Fruit fly (Drosophila melanogaster) whole organism, embryonic: ENCODE measurements around the gene CG31075.

Experiments used
- Abd-B ChIP-seq: fragments of 200-800 bp; sonication (Bioruptor generic); optimal IDR thresholded peaks from 2 replicates; lab custom pipeline; 2018; ENCODE audit warnings: missing biosample characterization, mild to moderate bottlenecking, missing genetic modification characterization, moderate library complexity
- BEAF-32 ChIP-seq: fragments of 200-800 bp; sonication (Bioruptor generic); optimal IDR thresholded peaks from 3 replicates; lab custom pipeline; 2017; ENCODE audit warnings: missing biosample characterization, missing genetic modification characterization, mild to moderate bottlenecking, moderate library complexity, missing genetic modification reagents
- Blimp-1 ChIP-seq: fragments of 200-800 bp; sonication (Bioruptor generic); optimal IDR thresholded peaks from 3 replicates; lab custom pipeline; 2018; ENCODE audit warnings: missing biosample characterization, missing genetic modification characterization, mild to moderate bottlenecking, moderate library complexity, missing genetic modification reagents
- CG10274 ChIP-seq: fragments of 200-800 bp; sonication (Bioruptor generic); optimal IDR thresholded peaks from 3 replicates; lab custom pipeline; 2017; ENCODE audit warnings: missing biosample characterization, mild to moderate bottlenecking, missing genetic modification characterization
- CG12155 ChIP-seq: fragments of 200-800 bp; sonication (Bioruptor generic); optimal IDR thresholded peaks from 3 replicates; lab custom pipeline; 2016; ENCODE audit warnings: missing biosample characterization, missing genetic modification characterization
- CG12659 ChIP-seq: fragments of 200-800 bp; sonication (Bioruptor generic); optimal IDR thresholded peaks from 3 replicates; lab custom pipeline; 2017; ENCODE audit warnings: mild to moderate bottlenecking, missing biosample characterization, missing genetic modification reagents, missing genetic modification characterization
- CG12744 ChIP-seq: fragments of 200-800 bp; sonication (Bioruptor generic); optimal IDR thresholded peaks from 2 replicates; lab custom pipeline; 2016; ENCODE audit warnings: missing biosample characterization, missing genetic modification characterization
- CG14014 ChIP-seq: fragments of 200-800 bp; sonication (Bioruptor generic); IDR thresholded peaks from 2 replicates; pipeline ENCODE4 v1.3.6; 2022; ENCODE audit warnings: missing biosample characterization, missing genetic modification characterization
- CG14710 ChIP-seq: fragments of 200-800 bp; sonication (Bioruptor generic); optimal IDR thresholded peaks from 3 replicates; lab custom pipeline; 2019; ENCODE audit warnings: missing biosample characterization, mild to moderate bottlenecking, missing genetic modification characterization, moderate library complexity
- CG1602 ChIP-seq: fragments of 200-800 bp; sonication (Bioruptor generic); optimal IDR thresholded peaks from 3 replicates; lab custom pipeline; 2016; ENCODE audit warnings: missing biosample characterization, missing genetic modification characterization
- CG17568 ChIP-seq: fragments of 200-800 bp; sonication (Bioruptor generic); optimal IDR thresholded peaks from 2 replicates; lab custom pipeline; 2018; ENCODE audit warnings: missing biosample characterization, mild to moderate bottlenecking, missing genetic modification characterization, moderate library complexity
- CG2116 ChIP-seq: fragments of 200-800 bp; sonication (Bioruptor generic); optimal IDR thresholded peaks from 3 replicates; lab custom pipeline; 2018; ENCODE audit warnings: missing biosample characterization, mild to moderate bottlenecking, missing genetic modification characterization
- CG31365 ChIP-seq: fragments of 200-800 bp; sonication (Bioruptor generic); optimal IDR thresholded peaks from 2 replicates; lab custom pipeline; 2018; ENCODE audit warnings: missing biosample characterization, mild to moderate bottlenecking, missing genetic modification characterization
- CG33213 ChIP-seq: fragments of 200-800 bp; sonication (Bioruptor generic); optimal IDR thresholded peaks from 3 replicates; lab custom pipeline; 2016; ENCODE audit warnings: missing biosample characterization, missing genetic modification characterization
- CG4424 ChIP-seq: fragments of 200-800 bp; sonication (Bioruptor generic); optimal IDR thresholded peaks from 3 replicates; lab custom pipeline; 2016; ENCODE audit warnings: missing biosample characterization, missing genetic modification characterization
- CG4730 ChIP-seq: fragments of 200-800 bp; sonication (Bioruptor generic); IDR thresholded peaks from 2 replicates; pipeline ENCODE4 v1.3.6; 2022; ENCODE audit warnings: missing biosample characterization, missing genetic modification characterization
- CG6254 ChIP-seq: fragments of 200-800 bp; sonication (Bioruptor generic); optimal IDR thresholded peaks from 3 replicates; lab custom pipeline; 2017; ENCODE audit warnings: mild to moderate bottlenecking, missing biosample characterization, missing genetic modification reagents, missing genetic modification characterization
- CG6272 ChIP-seq: fragments of 200-800 bp; sonication (Bioruptor generic); IDR thresholded peaks from 2 replicates; pipeline ENCODE4 v1.3.6; 2022; ENCODE audit warnings: missing biosample characterization, missing genetic modification characterization
- CG6689 ChIP-seq: fragments of 200-800 bp; sonication (Bioruptor generic); IDR thresholded peaks from 2 replicates; pipeline ENCODE4 v1.3.6; 2022; ENCODE audit warnings: missing biosample characterization, missing genetic modification characterization
- CG7839 ChIP-seq: fragments of 200-800 bp; sonication (Bioruptor generic); optimal IDR thresholded peaks from 3 replicates; lab custom pipeline; 2018; ENCODE audit warnings: missing biosample characterization, mild to moderate bottlenecking, missing genetic modification characterization, moderate library complexity
- CG8359 ChIP-seq: fragments of 200-800 bp; sonication (Bioruptor generic); optimal IDR thresholded peaks from 2 replicates; lab custom pipeline; 2017; ENCODE audit warnings: missing biosample characterization, mild to moderate bottlenecking, missing genetic modification characterization, borderline replicate concordance
- CG8924 ChIP-seq: fragments of 200-800 bp; optimal IDR thresholded peaks from 3 replicates; lab custom pipeline; 2019; ENCODE audit warnings: missing biosample characterization, mild to moderate bottlenecking, missing genetic modification characterization, moderate library complexity
- CG9215 ChIP-seq: fragments of 200-800 bp; sonication (Bioruptor generic); IDR thresholded peaks from 2 replicates; pipeline ENCODE4 v1.3.6; 2022; ENCODE audit warnings: missing biosample characterization, missing genetic modification characterization
- CG9609 ChIP-seq: fragments of 200-800 bp; sonication (Bioruptor generic); optimal IDR thresholded peaks from 3 replicates; lab custom pipeline; 2016; ENCODE audit warnings: missing biosample characterization, missing genetic modification characterization
- CG9876 ChIP-seq: fragments of 200-800 bp; sonication (Bioruptor generic); optimal IDR thresholded peaks from 2 replicates; lab custom pipeline; 2016; ENCODE audit warnings: missing biosample characterization, missing genetic modification characterization
- CG9932 ChIP-seq: fragments of 200-800 bp; sonication (Bioruptor generic); IDR thresholded peaks from 2 replicates; pipeline ENCODE4 v1.3.6; 2022; ENCODE audit warnings: missing biosample characterization, missing genetic modification characterization
- Fer1 ChIP-seq: fragments of 200-800 bp; sonication (Bioruptor generic); optimal IDR thresholded peaks from 2 replicates; lab custom pipeline; 2017; ENCODE audit warnings: missing biosample characterization, mild to moderate bottlenecking, missing genetic modification characterization
- HLH54F ChIP-seq: fragments of 200-800 bp; sonication (Bioruptor generic); optimal IDR thresholded peaks from 3 replicates; lab custom pipeline; 2016; ENCODE audit warnings: missing biosample characterization, missing genetic modification characterization
- Max ChIP-seq: fragments of 200-800 bp; sonication (Bioruptor generic); optimal IDR thresholded peaks from 2 replicates; lab custom pipeline; 2016; ENCODE audit warnings: missing biosample characterization, mild to moderate bottlenecking, missing genetic modification characterization
- Nf-YB ChIP-seq: fragments of 200-800 bp; sonication (Bioruptor generic); optimal IDR thresholded peaks from 3 replicates; lab custom pipeline; 2019; ENCODE audit warnings: missing biosample characterization, mild to moderate bottlenecking, missing genetic modification characterization, moderate library complexity
- Sox102F ChIP-seq: fragments of 200-800 bp; sonication (Bioruptor generic); optimal IDR thresholded peaks from 2 replicates; lab custom pipeline; 2018; ENCODE audit warnings: missing biosample characterization, mild to moderate bottlenecking, missing genetic modification characterization, moderate library complexity
- Sry-β ChIP-seq: fragments of 200-800 bp; sonication (Bioruptor generic); optimal IDR thresholded peaks from 2 replicates; lab custom pipeline; 2018; ENCODE audit warnings: missing biosample characterization, mild to moderate bottlenecking, missing genetic modification characterization, moderate library complexity
- abd-A ChIP-seq: fragments of 200-800 bp; sonication (Bioruptor generic); optimal IDR thresholded peaks from 3 replicates; lab custom pipeline; 2019; ENCODE audit warnings: missing biosample characterization, mild to moderate bottlenecking, missing genetic modification characterization, moderate library complexity
- bigmax ChIP-seq: fragments of 200-800 bp; sonication (Bioruptor generic); optimal IDR thresholded peaks from 2 replicates; lab custom pipeline; 2018; ENCODE audit warnings: missing biosample characterization, mild to moderate bottlenecking, missing genetic modification characterization
- cato ChIP-seq: fragments of 200-800 bp; sonication (Bioruptor generic); optimal IDR thresholded peaks from 2 replicates; lab custom pipeline; 2016; ENCODE audit warnings: missing biosample characterization, missing genetic modification characterization, borderline replicate concordance
- chinmo ChIP-seq: fragments of 200-800 bp; sonication (Bioruptor generic); IDR thresholded peaks from 4 replicates; pipeline ENCODE4 v1.3.6; 2022; ENCODE audit warnings: missing biosample characterization, missing genetic modification characterization; ENCODE audit not compliant: partially characterized antibody
- corto ChIP-seq: fragments of 200-800 bp; sonication (Bioruptor generic); optimal IDR thresholded peaks from 2 replicates; lab custom pipeline; 2016; ENCODE audit warnings: missing biosample characterization, mild to moderate bottlenecking, missing genetic modification characterization, moderate library complexity
- crc ChIP-seq: fragments of 200-800 bp; sonication (Bioruptor generic); optimal IDR thresholded peaks from 2 replicates; lab custom pipeline; 2016; ENCODE audit warnings: missing biosample characterization, missing genetic modification characterization
- dati ChIP-seq: fragments of 200-800 bp; sonication (Bioruptor generic); IDR thresholded peaks from 2 replicates; pipeline ENCODE4 v1.3.6; 2022; ENCODE audit warnings: missing biosample characterization, missing genetic modification characterization
- dpn ChIP-seq, 2 experiments: fragments of 200-800 bp; sonication (Bioruptor generic); optimal IDR thresholded peaks; 3 replicates each; lab custom pipeline; 2016; ENCODE audit warnings: missing biosample characterization in 2 of 2, missing genetic modification characterization in 2 of 2
- ems ChIP-seq: fragments of 200-800 bp; sonication (Bioruptor generic); optimal IDR thresholded peaks from 3 replicates; lab custom pipeline; 2016; ENCODE audit warnings: missing biosample characterization, missing genetic modification characterization
- hkb ChIP-seq, 2 experiments: fragments of 200-800 bp in 1 of 2; fragments of >200 bp in 1 of 2; sonication (Bioruptor generic) in 1 of 2; IDR thresholded peaks in 1 of 2; optimal IDR thresholded peaks in 1 of 2; 2 replicates each; pipeline versions ENCODE4 v1.3.6 to Lab custom; 2017 to 2022; ENCODE audit warnings: missing biosample characterization in 1 of 2, missing genetic modification characterization in 1 of 2
- luna ChIP-seq: fragments of 200-800 bp; sonication (Bioruptor generic); optimal IDR thresholded peaks from 2 replicates; lab custom pipeline; 2016; ENCODE audit warnings: missing biosample characterization, missing genetic modification characterization
- psq ChIP-seq: fragments of 200-800 bp; sonication (Bioruptor generic); optimal IDR thresholded peaks from 2 replicates; lab custom pipeline; 2017; ENCODE audit warnings: missing biosample characterization, missing genetic modification characterization
- repo ChIP-seq: fragments of 200-800 bp; sonication (Bioruptor generic); optimal IDR thresholded peaks from 2 replicates; lab custom pipeline; 2016; ENCODE audit warnings: missing biosample characterization, missing genetic modification characterization
- sens ChIP-seq: fragments of 200-800 bp; sonication (Bioruptor generic); peaks from one replicate; lab custom pipeline; 2016; ENCODE audit warnings: missing biosample characterization, missing genetic modification characterization
- trem ChIP-seq: fragments of 200-800 bp; optimal IDR thresholded peaks from 3 replicates; lab custom pipeline; 2019; ENCODE audit warnings: missing biosample characterization, mild to moderate bottlenecking, missing genetic modification characterization, moderate library complexity
- twi ChIP-seq: fragments of 200-800 bp; optimal IDR thresholded peaks from 2 replicates; lab custom pipeline; 2019; ENCODE audit warnings: missing biosample characterization, mild to moderate bottlenecking, missing genetic modification characterization, moderate library complexity
- wdn ChIP-seq: fragments of 200-800 bp; sonication (Bioruptor generic); IDR thresholded peaks from 2 replicates; pipeline ENCODE4 v1.3.6; 2022; ENCODE audit warnings: missing biosample characterization, missing genetic modification characterization
- zfh2 ChIP-seq: fragments of 200-800 bp; sonication (Bioruptor generic); optimal IDR thresholded peaks from 2 replicates; lab custom pipeline; 2016; ENCODE audit warnings: missing biosample characterization, missing genetic modification characterization

CG31075 gene

DNA sequence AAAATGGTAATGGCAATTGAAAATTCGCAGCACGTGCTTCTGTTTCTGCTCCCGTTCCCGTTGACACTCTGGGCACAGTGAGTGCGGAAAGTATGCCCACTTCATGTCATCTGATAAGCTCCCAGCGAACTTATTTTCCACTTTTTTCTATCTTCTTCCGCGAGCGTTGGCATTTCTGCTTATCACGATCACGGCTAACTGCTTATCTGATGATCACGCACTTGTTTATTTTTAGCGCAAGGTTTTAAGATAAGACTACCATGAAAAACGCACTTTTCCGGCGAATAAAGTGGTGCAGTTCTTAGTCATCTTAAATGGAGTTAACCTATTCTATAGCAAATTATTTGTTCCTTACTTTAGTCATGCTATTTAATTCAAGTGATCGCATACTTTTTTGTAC lies 50.9 kb downstream of the CG31075 start (continued):
- TF ChIP-seq CG12659 (GFP tag; lab: Kevin White, UChicago) (peak; percentile 52), CG6689 (0 out of 2 replicates have a peak, but pooled peaks have one; percentile 25), dpn (GFP tag; optimal IDR thresholded peaks at IDR 0.05; lab: Kevin White, UChicago) (peak; percentile 19 to 44), twi (no peak), HLH54F (peak; percentile 43), Nf-YB (GFP tag; lab: Kevin White, UChicago) (no peak), Sox102F (GFP tag; lab: Kevin White, UChicago) (peak; percentile 69), crc (GFP tag; lab: Kevin White, UChicago) (peak; percentile 16), dati (no peak), Max (GFP tag; lab: Kevin White, UChicago) (peak; percentile 18), CG17568 (no peak), CG4730 (GFP tag; lab: Robert Waterston, UW) (no peak), cato (no peak), bigmax (no peak), wdn (GFP tag; lab: Robert Waterston, UW) (no peak), abd-A (tag; lab: Kevin White, UChicago) (no peak), CG9215 (no peak), CG14710 (tag; lab: Kevin White, UChicago) (peak; percentile 31), CG7839 (peak; percentile 65), CG4424 (GFP tag; lab: Kevin White, UChicago) (peak; percentile 36), CG8924 (tag; lab: Kevin White, UChicago) (peak; percentile 35), BEAF-32 (GFP tag; lab: Kevin White, UChicago) (no peak), CG10274 (peak; percentile 23), Fer1 (GFP tag; lab: Kevin White, UChicago) (peak; percentile 43), CG2116 (no peak), ems (GFP tag; lab: Kevin White, UChicago) (no peak), Sry-β (GFP tag; lab: Kevin White, UChicago) (no peak), CG9609 (GFP tag; lab: Kevin White, UChicago) (peak; percentile 39), zfh2 (peak; percentile 4), trem (no peak), corto (no peak), hkb (optimal IDR thresholded peaks at IDR 0.05; lab: Kevin White, UChicago) (no peak), hkb (GFP tag; IDR thresholded peaks at IDR 0.05; lab: Robert Waterston, UW) (peak; percentile 31; the same call in 1 of the 2 replicates), Blimp-1 (peak; percentile 40), CG33213 (no peak), repo (GFP tag; lab: Kevin White, UChicago) (peak; percentile 18), chinmo (GFP tag; lab: Robert Waterston, UW) (no peak), CG14014 (GFP tag; lab: Robert Waterston, UW) (0 out of 2 replicates have a peak, but pooled peaks have one; percentile 32), CG1602 (peak; percentile 21), CG9876 (peak; percentile 10), CG31365 (tag; lab: Kevin White, UChicago) (no peak), luna (GFP tag; lab: Kevin White, UChicago) (no peak), CG12155 (GFP tag; lab: Kevin White, UChicago) (peak; percentile 23), CG6272 (no peak), CG8359 (GFP tag; lab: Kevin White, UChicago) (no peak), sens (GFP tag; lab: Kevin White, UChicago) (peak; percentile 83), psq (GFP tag; lab: Kevin White, UChicago) (no peak), CG12744 (GFP tag; lab: Kevin White, UChicago) (no peak), Abd-B (GFP tag; lab: Kevin White, UChicago) (no peak), CG6254 (GFP tag; lab: Kevin White, UChicago) (no peak), CG9932 (GFP tag; lab: Robert Waterston, UW) (no peak)
